Fruit fly (Drosophila melanogaster): Measurements from ENCODE around the gene CG33667.

CG33667 gene

DNA sequence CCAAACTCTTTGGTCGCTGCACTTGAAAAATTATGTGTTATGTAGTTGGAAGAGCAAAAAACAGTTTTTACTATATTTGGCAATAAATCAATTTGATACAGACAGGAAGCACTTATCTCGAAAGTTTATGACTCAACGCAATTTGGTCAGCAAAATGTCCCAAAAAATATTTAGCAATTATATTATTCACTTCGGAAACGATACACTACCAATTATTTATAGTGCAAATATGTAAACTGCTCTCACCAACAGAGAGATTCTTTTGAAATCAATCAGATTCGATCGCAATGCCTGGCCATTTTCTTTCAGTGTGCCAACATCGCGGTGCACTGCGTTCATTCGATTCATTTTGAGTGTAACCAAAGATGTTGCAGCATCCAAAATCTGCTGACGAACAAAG, 14.3 kb downstream of the CG33667 start (continued):
- TF ChIP-seq Lpt (GFP tag; optimal IDR thresholded peaks at IDR 0.05) (no peak), dsx (GFP tag; optimal IDR thresholded peaks at IDR 0.05; ENCODE audit: poor library complexity, severe bottlenecking) (no peak), CG6163 (GFP tag; IDR thresholded peaks at IDR 0.05) (no peak), CG3919 (GFP tag; optimal IDR thresholded peaks at IDR 0.05) (no peak), CG15336 (GFP tag; IDR thresholded peaks at IDR 0.05) (no peak), CG3032 (tag; optimal IDR thresholded peaks at IDR 0.05) (no peak), Sox14 (GFP tag; optimal IDR thresholded peaks at IDR 0.05) (peak; percentile 49), achi (GFP tag; optimal IDR thresholded peaks at IDR 0.05) (peak; percentile 11), lz (GFP tag; optimal IDR thresholded peaks at IDR 0.05) (peak; percentile 32), fd59A (GFP tag; optimal IDR thresholded peaks at IDR 0.05) (no peak), topi (GFP tag; optimal IDR thresholded peaks at IDR 0.05) (no peak), vri (GFP tag; optimal IDR thresholded peaks at IDR 0.05) (no peak), Met (GFP tag; optimal IDR thresholded peaks at IDR 0.05) (no peak), CG8119 (GFP tag; IDR thresholded peaks at IDR 0.05) (no peak), CG6792 (GFP tag; optimal IDR thresholded peaks at IDR 0.05) (peak; percentile 25), esn (GFP tag; optimal IDR thresholded peaks at IDR 0.05) (peak; percentile 72), Blimp-1 (GFP tag; optimal IDR thresholded peaks at IDR 0.05) (no peak), CG16779 (tag; optimal IDR thresholded peaks at IDR 0.05) (no peak), Hr39 (GFP tag; optimal IDR thresholded peaks at IDR 0.05) (peak; percentile 62), CG34406 (GFP tag; optimal IDR thresholded peaks at IDR 0.05) (no peak), dac (GFP tag; optimal IDR thresholded peaks at IDR 0.05) (no peak), Ets21C (GFP tag; optimal IDR thresholded peaks at IDR 0.05) (peak; percentile 34), Smox (GFP tag; optimal IDR thresholded peaks at IDR 0.05) (peak; percentile 59), CG11762 (GFP tag; optimal IDR thresholded peaks at IDR 0.05; ENCODE audit: insufficient read depth) (no peak)

DNA sequence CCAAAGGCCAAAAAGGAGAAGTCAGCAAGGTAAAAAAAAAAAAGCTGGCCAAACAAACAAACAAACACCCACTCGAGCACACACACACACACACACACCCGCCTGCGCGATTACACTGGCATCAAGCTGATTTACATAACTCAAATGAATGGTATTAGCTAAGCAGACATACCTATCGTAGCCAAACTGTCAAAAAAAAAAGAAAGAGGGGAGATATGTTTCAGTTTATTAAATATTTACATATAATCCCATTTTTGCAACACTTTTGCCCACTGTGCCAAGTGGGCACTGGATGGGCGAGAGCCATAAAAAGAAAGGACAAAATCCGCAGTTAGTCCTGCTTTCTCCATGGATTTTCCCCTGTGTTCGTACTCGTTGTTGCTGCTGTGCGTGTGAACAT, 32.7 kb downstream of the CG33667 start:
- TF ChIP-seq CG6276 (GFP tag; optimal IDR thresholded peaks at IDR 0.05) (no peak), ss (GFP tag; optimal IDR thresholded peaks at IDR 0.05) (no peak), Eip78C (GFP tag) (peak; percentile 55), vri (GFP tag; optimal IDR thresholded peaks at IDR 0.05) (no peak), CG15336 (GFP tag; IDR thresholded peaks at IDR 0.05) (0 out of 2 replicates have a peak, but pooled peaks have one; percentile 11), lz (GFP tag; optimal IDR thresholded peaks at IDR 0.05) (no peak), CG10669 (GFP tag; optimal IDR thresholded peaks at IDR 0.05) (peak; percentile 27), pdm3 (GFP tag; optimal IDR thresholded peaks at IDR 0.05) (peak; percentile 8), Ets96B (tag; optimal IDR thresholded peaks at IDR 0.05) (peak; percentile 9), CG3919 (GFP tag; optimal IDR thresholded peaks at IDR 0.05) (peak; percentile 8), CG3032 (tag; optimal IDR thresholded peaks at IDR 0.05) (no peak), CG11294 (GFP tag; IDR thresholded peaks at IDR 0.05) (0 out of 2 replicates have a peak, but pooled peaks have one; percentile 14), CG32006 (GFP tag; optimal IDR thresholded peaks at IDR 0.05) (peak; percentile 5), CG6808 (GFP tag; optimal IDR thresholded peaks at IDR 0.05) (peak; percentile 6), CG34406 (GFP tag; optimal IDR thresholded peaks at IDR 0.05) (no peak), CG6163 (GFP tag; IDR thresholded peaks at IDR 0.05) (peak; percentile 55; the same call in 2 of the 3 replicates), Hr4 (GFP tag; optimal IDR thresholded peaks at IDR 0.05) (no peak), Hr38 (GFP tag; optimal IDR thresholded peaks at IDR 0.05) (no peak), eg (GFP tag; IDR thresholded peaks at IDR 0.05) (peak; percentile 42; the same call in 2 of the 3 replicates), fkh (GFP tag; optimal IDR thresholded peaks at IDR 0.05) (no peak), svp (GFP tag) (peak; percentile 7), CG11902 (GFP tag; optimal IDR thresholded peaks at IDR 0.05) (no peak), OdsH (GFP tag; optimal IDR thresholded peaks at IDR 0.05) (peak; percentile 3), achi (GFP tag; optimal IDR thresholded peaks at IDR 0.05) (peak; percentile 22), Sox102F (GFP tag; optimal IDR thresholded peaks at IDR 0.05) (peak; percentile 15)

All from whole organism, prepupa.